Worm (Caenorhabditis elegans) whole organism, L3 larva: ENCODE data around the gene ndc-80.
A peak's percentile ranks its signal among the peaks of the same experiment; 100 is the strongest.

Experiments used
- R02D3.7 ChIP-seq: fragments of 150-350 bp; optimal IDR thresholded peaks from 2 replicates; lab custom pipeline; 2014; ENCODE audit warnings: missing biosample characterization, missing genetic modification characterization
- ZK546.5 ChIP-seq: sonication (generic microtip); optimal IDR thresholded peaks from 2 replicates; lab custom pipeline; 2017; ENCODE audit warnings: missing biosample characterization, missing genetic modification characterization
- ama-1 ChIP-seq: fragments of 150-350 bp; optimal IDR thresholded peaks from 2 replicates; lab custom pipeline; 2018
- ceh-28 ChIP-seq: fragments of 150-350 bp; optimal IDR thresholded peaks from 2 replicates; lab custom pipeline; 2014; ENCODE audit warnings: missing biosample characterization, missing genetic modification reagents, missing genetic modification characterization
- ceh-82 ChIP-seq: fragments of 150-350 bp; optimal IDR thresholded peaks from 2 replicates; lab custom pipeline; 2014; ENCODE audit warnings: missing biosample characterization, missing genetic modification characterization
- daf-12 ChIP-seq: fragments of 150-350 bp; optimal IDR thresholded peaks from 2 replicates; lab custom pipeline; 2014; ENCODE audit warnings: missing biosample characterization, missing genetic modification reagents, missing genetic modification characterization
- egl-27 ChIP-seq: sonication (generic microtip); optimal IDR thresholded peaks from 4 replicates; lab custom pipeline; 2017; ENCODE audit warnings: missing biosample characterization, missing genetic modification reagents, missing genetic modification characterization
- egl-5 ChIP-seq: fragments of 150-350 bp; optimal IDR thresholded peaks from 2 replicates; lab custom pipeline; 2017; ENCODE audit warnings: missing biosample characterization, missing genetic modification reagents, missing genetic modification characterization, inconsistent platforms
- elt-1 ChIP-seq: fragments of 150-350 bp; optimal IDR thresholded peaks from 2 replicates; lab custom pipeline; 2014; ENCODE audit warnings: missing biosample characterization, missing genetic modification characterization
- elt-2 ChIP-seq: sonication (generic microtip); optimal IDR thresholded peaks from 2 replicates; lab custom pipeline; 2016; ENCODE audit warnings: missing genetic modification reagents, mild to moderate bottlenecking, missing genetic modification characterization, missing compliant biosample characterization
- elt-3 ChIP-seq, 3 experiments: fragments of 150-350 bp in 1 of 3; sonication (generic microtip) in 2 of 3; optimal IDR thresholded peaks; 2 replicates in 2 of 3; 4 replicates in 1 of 3; lab custom pipeline; 2014 to 2017; ENCODE audit warnings: missing biosample characterization in 3 of 3, missing genetic modification characterization in 3 of 3
- eor-1 ChIP-seq, 2 experiments: fragments of 150-350 bp; optimal IDR thresholded peaks; 2 replicates each; lab custom pipeline; 2014 to 2018; ENCODE audit warnings: missing biosample characterization in 2 of 2, missing genetic modification characterization in 2 of 2
- fkh-10 ChIP-seq: sonication (generic microtip); optimal IDR thresholded peaks from 2 replicates; lab custom pipeline; 2017; ENCODE audit warnings: missing biosample characterization, missing genetic modification reagents, missing genetic modification characterization
- fos-1 ChIP-seq: fragments of 150-350 bp; optimal IDR thresholded peaks from 2 replicates; lab custom pipeline; 2014; ENCODE audit warnings: missing biosample characterization, missing genetic modification characterization
- jun-1 ChIP-seq: fragments of 150-350 bp; optimal IDR thresholded peaks from 2 replicates; lab custom pipeline; 2014; ENCODE audit warnings: missing biosample characterization, missing genetic modification reagents, missing genetic modification characterization
- lin-15B ChIP-seq: fragments of 150-350 bp; optimal IDR thresholded peaks from 2 replicates; lab custom pipeline; 2014; ENCODE audit warnings: missing biosample characterization, missing genetic modification characterization
- lin-39 ChIP-seq: fragments of 150-350 bp; optimal IDR thresholded peaks from 2 replicates; lab custom pipeline; 2018; ENCODE audit warnings: missing biosample characterization, missing genetic modification reagents, missing genetic modification characterization
- mdl-1 ChIP-seq: fragments of 150-350 bp; optimal IDR thresholded peaks from 2 replicates; lab custom pipeline; 2014; ENCODE audit warnings: missing biosample characterization, missing genetic modification characterization
- mml-1 ChIP-seq: fragments of 150-350 bp; sonication (generic microtip); optimal IDR thresholded peaks from 3 replicates; lab custom pipeline; 2014; ENCODE audit warnings: missing biosample characterization, missing genetic modification characterization
- nhr-12 ChIP-seq: fragments of 150-350 bp; optimal IDR thresholded peaks from 2 replicates; lab custom pipeline; 2014; ENCODE audit warnings: missing biosample characterization, missing genetic modification characterization
- nhr-23 ChIP-seq: fragments of 150-350 bp; optimal IDR thresholded peaks from 2 replicates; lab custom pipeline; 2014; ENCODE audit warnings: missing biosample characterization, missing genetic modification reagents, missing genetic modification characterization
- nhr-237 ChIP-seq: fragments of 150-350 bp; optimal IDR thresholded peaks from 2 replicates; lab custom pipeline; 2014; ENCODE audit warnings: missing biosample characterization, missing genetic modification characterization
- nhr-25 ChIP-seq: sonication (generic microtip); optimal IDR thresholded peaks from 2 replicates; lab custom pipeline; 2017; ENCODE audit warnings: missing biosample characterization, missing genetic modification characterization
- nhr-43 ChIP-seq: sonication (generic microtip); optimal IDR thresholded peaks from 2 replicates; lab custom pipeline; 2016; ENCODE audit warnings: mild to moderate bottlenecking, missing genetic modification characterization, missing compliant biosample characterization; ENCODE audit not compliant: poor library complexity, severe bottlenecking
- nhr-67 ChIP-seq: fragments of 150-350 bp; optimal IDR thresholded peaks from 2 replicates; lab custom pipeline; 2014; ENCODE audit warnings: missing biosample characterization, missing genetic modification characterization
- nhr-76 ChIP-seq: fragments of 150-350 bp; sonication (generic microtip); optimal IDR thresholded peaks from 5 replicates; lab custom pipeline; 2014; ENCODE audit warnings: missing biosample characterization, missing genetic modification characterization
- nhr-77 ChIP-seq: fragments of 150-350 bp; optimal IDR thresholded peaks from 2 replicates; lab custom pipeline; 2014; ENCODE audit warnings: missing biosample characterization, missing genetic modification characterization
- pha-4 ChIP-seq: fragments of 150-350 bp; optimal IDR thresholded peaks from 2 replicates; lab custom pipeline; 2014; ENCODE audit warnings: missing biosample characterization, missing genetic modification reagents, missing genetic modification characterization
- pqm-1 ChIP-seq: fragments of 150-350 bp; optimal IDR thresholded peaks from 2 replicates; lab custom pipeline; 2017; ENCODE audit warnings: missing biosample characterization, missing genetic modification characterization, inconsistent platforms
- sea-2 ChIP-seq: fragments of 150-350 bp; sonication (generic microtip); optimal IDR thresholded peaks from 4 replicates; lab custom pipeline; 2014; ENCODE audit warnings: missing biosample characterization, missing genetic modification reagents, missing genetic modification characterization
- skn-1 ChIP-seq: fragments of 150-350 bp; optimal IDR thresholded peaks from 2 replicates; lab custom pipeline; 2014; ENCODE audit warnings: missing biosample characterization, missing genetic modification characterization
- snpc-4 ChIP-seq: fragments of 150-350 bp; optimal IDR thresholded peaks from 2 replicates; lab custom pipeline; 2014; ENCODE audit warnings: missing biosample characterization, missing genetic modification characterization
- tbx-2 ChIP-seq: sonication (generic microtip); optimal IDR thresholded peaks from 2 replicates; lab custom pipeline; 2016; ENCODE audit warnings: mild to moderate bottlenecking, missing genetic modification characterization, missing compliant biosample characterization
- unc-62 ChIP-seq: fragments of 150-350 bp; sonication (generic microtip); optimal IDR thresholded peaks from 4 replicates; lab custom pipeline; 2014; ENCODE audit warnings: missing biosample characterization, missing genetic modification reagents, missing genetic modification characterization
- zag-1 ChIP-seq: fragments of 150-350 bp; optimal IDR thresholded peaks from 2 replicates; lab custom pipeline; 2014; ENCODE audit warnings: missing biosample characterization, missing genetic modification characterization
- ztf-11 ChIP-seq: fragments of 150-350 bp; optimal IDR thresholded peaks from 2 replicates; lab custom pipeline; 2014; ENCODE audit warnings: missing biosample characterization, missing genetic modification characterization
- ztf-4 ChIP-seq: fragments of 150-350 bp; optimal IDR thresholded peaks from 2 replicates; lab custom pipeline; 2014; ENCODE audit warnings: missing biosample characterization, missing genetic modification characterization

ndc-80 gene

DNA sequence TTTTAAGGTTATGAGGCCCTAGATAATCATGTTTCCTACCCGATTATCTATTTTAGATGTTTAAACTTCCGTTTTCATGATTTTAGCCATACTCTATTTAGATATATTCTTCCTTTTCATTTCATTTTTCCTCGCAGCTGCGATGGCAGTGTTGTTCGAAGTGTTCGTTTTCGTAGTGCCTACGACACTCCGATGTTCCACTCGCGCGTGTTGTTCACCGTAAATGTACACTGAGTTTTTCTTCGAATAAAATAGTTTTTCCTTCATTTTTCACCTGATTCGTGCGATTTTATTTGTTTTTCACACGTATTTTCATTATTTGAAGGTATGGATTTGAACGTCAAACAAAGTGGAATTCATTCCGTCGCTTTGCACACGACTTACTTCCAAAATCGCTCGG lies 10.9 kb downstream of the ndc-80 start, which contains the start of gene dis-3:
TSS of gene dis-3 (plus strand) at position 322 of the 400 bp plus-strand sequence.
- TF ChIP-seq nhr-23 (tag; lab: Kevin White, UChicago) (no peak), lin-15B (peak; percentile 42), ceh-28 (tag; lab: Kevin White, UChicago) (no peak), snpc-4 (tag; lab: Kevin White, UChicago) (no peak), R02D3.7 (tag; lab: Kevin White, UChicago) (peak; percentile 71), elt-2 (tag; lab: Kevin White, UChicago) (no peak), ceh-82 (tag; lab: Kevin White, UChicago) (no peak)

DNA sequence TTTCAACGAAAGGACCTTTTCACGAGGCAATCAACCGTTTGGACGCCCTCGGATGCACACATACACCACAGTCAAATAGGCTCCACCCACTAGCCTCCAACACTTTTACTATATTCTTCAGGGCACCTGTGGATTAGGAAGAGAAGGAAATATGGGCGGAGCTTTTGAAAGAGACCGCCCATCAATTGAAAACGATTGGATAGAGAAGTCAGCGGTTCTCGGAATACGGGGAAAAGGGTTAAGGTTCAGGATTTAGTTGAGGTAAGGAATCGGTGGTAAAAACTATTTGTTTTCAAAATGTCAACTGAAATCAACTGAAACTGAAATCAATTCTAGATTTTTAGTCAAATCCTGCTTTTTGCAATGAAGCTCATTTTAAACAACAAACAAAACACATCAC lies 24.5 kb downstream of the ndc-80 start, which contains the start of gene egl-38:
TSS of gene egl-38 (minus strand) at position 101 of the 400 bp plus-strand sequence.
- no peak for TF ChIP-seq ceh-28 (tag; lab: Kevin White, UChicago)
- no peak for TF ChIP-seq egl-27 (tag; lab: Kevin White, UChicago)
- TF ChIP-seq snpc-4 (tag; lab: Kevin White, UChicago): no peak
- no peak for TF ChIP-seq nhr-76 (tag; lab: Kevin White, UChicago)
- no peak for TF ChIP-seq nhr-77 (tag; lab: Kevin White, UChicago)
- no peak for TF ChIP-seq sea-2 (GFP tag; lab: Kevin White, UChicago)
- no peak for TF ChIP-seq ztf-11 (tag; lab: Kevin White, UChicago)
- TF ChIP-seq egl-5 (tag; lab: Kevin White, UChicago): no peak
- TF ChIP-seq pqm-1 (tag; lab: Kevin White, UChicago): no peak
- TF ChIP-seq tbx-2 (tag; lab: Kevin White, UChicago): no peak
- no peak for TF ChIP-seq fos-1 (tag; lab: Kevin White, UChicago)
- no peak for TF ChIP-seq mdl-1 (tag; lab: Kevin White, UChicago)
- no peak for TF ChIP-seq mml-1 (tag; lab: Kevin White, UChicago)
- TF ChIP-seq elt-2 (tag; lab: Kevin White, UChicago): no peak

DNA sequence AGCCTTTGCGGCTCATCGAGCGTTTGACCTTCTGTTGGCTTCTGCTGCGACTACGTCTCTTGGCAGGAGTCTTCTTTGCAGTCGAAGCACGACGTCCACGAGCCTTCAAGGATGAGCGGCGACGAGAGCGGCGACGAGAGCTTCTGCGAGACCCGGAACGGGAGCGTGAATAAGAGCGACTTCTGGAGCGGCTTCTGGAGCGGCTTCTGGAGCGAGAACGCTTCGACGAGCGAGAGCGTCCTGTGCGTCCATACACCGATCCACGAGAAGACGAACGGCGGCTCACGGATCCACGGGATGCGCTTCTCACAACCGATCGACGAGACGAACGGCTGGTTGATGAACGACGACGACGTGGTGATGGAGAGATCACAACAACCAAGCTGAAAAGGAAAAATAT lies 24.9 kb downstream of the ndc-80 start:
- TF ChIP-seq unc-62 (GFP tag; lab: Kevin White, UChicago) (no peak), daf-12 (tag; lab: Kevin White, UChicago) (no peak), ztf-4 (tag; lab: Kevin White, UChicago) (no peak), fkh-10 (no peak), sea-2 (GFP tag; lab: Kevin White, UChicago) (no peak), skn-1 (tag; lab: Kevin White, UChicago) (no peak), ztf-11 (tag; lab: Kevin White, UChicago) (no peak), ama-1 (lab: Kevin White, UChicago) (no peak), eor-1 (tag; optimal IDR thresholded peaks at IDR 0.05; lab: Kevin White, UChicago) (no peak), ZK546.5 (tag; lab: Kevin White, UChicago) (no peak), nhr-43 (tag; lab: Kevin White, UChicago) (no peak), lin-39 (tag; lab: Kevin White, UChicago) (no peak), jun-1 (tag; lab: Kevin White, UChicago) (no peak), fos-1 (tag; lab: Kevin White, UChicago) (no peak), snpc-4 (tag; lab: Kevin White, UChicago) (no peak)

DNA sequence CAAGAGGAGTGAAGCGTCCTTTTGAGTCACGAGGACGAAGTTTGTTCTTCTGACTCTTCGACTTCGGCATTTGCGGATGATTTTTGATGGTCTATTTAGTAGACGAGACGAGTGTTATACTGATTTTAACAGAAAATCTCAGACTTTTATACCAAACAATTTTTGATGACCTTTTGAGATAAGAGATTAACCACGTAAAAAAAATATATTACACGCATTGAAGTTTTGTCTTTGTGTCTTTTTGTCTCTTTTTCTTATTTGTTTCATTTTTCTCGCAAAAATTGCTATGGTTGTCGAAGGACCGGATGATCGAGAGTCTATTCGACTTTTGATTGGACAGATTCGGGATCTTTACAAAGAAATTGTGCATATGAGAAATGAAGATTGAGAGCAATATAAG lies 25.5 kb downstream of the ndc-80 start, which contains the start of gene spch-1:
TSS of gene spch-1 (minus strand) at position 101 of the 400 bp plus-strand sequence.
- TF ChIP-seq elt-1 (tag; lab: Kevin White, UChicago) (no peak), ceh-28 (tag; lab: Kevin White, UChicago) (no peak), mml-1 (tag; lab: Kevin White, UChicago) (no peak), zag-1 (no peak), snpc-4 (tag; lab: Kevin White, UChicago) (no peak), nhr-23 (tag; lab: Kevin White, UChicago) (no peak), elt-3 (tag; optimal IDR thresholded peaks at IDR 0.05; lab: Kevin White, UChicago) (no peak), skn-1 (tag; lab: Kevin White, UChicago) (no peak), unc-62 (GFP tag; lab: Kevin White, UChicago) (no peak), nhr-12 (tag; lab: Kevin White, UChicago) (no peak), pha-4 (tag; lab: Kevin White, UChicago) (no peak), lin-39 (tag; lab: Kevin White, UChicago) (no peak), ztf-11 (tag; lab: Kevin White, UChicago) (no peak), sea-2 (GFP tag; lab: Kevin White, UChicago) (no peak), tbx-2 (tag; lab: Kevin White, UChicago) (no peak), fos-1 (tag; lab: Kevin White, UChicago) (no peak), nhr-67 (tag; lab: Kevin White, UChicago) (no peak), nhr-237 (tag; lab: Kevin White, UChicago) (no peak), jun-1 (tag; lab: Kevin White, UChicago) (no peak), nhr-25 (tag; lab: Kevin White, UChicago) (no peak)
